Fruit fly (Drosophila melanogaster): ENCODE data around the gene Akap200.

Gene Akap200

dm6 chr2L:8473448-8473847 is 58.0 kb downstream of the Akap200 start (continued):
- TF ChIP-seq nmo (GFP tag; optimal IDR thresholded peaks at IDR 0.05) = peak; percentile 62
- peak; percentile 12; the same call in 1 of the 2 replicates for TF ChIP-seq wor (GFP tag; IDR thresholded peaks at IDR 0.05)
- no peak for TF ChIP-seq Kr (GFP tag; optimal IDR thresholded peaks at IDR 0.05)
- no peak for TF ChIP-seq CG2129 (GFP tag; IDR thresholded peaks at IDR 0.05; ENCODE audit: partially characterized antibody)
- peak; percentile 23 for TF ChIP-seq tin (GFP tag; optimal IDR thresholded peaks at IDR 0.05)
- no peak; the same call in 1 of the 2 replicates for TF ChIP-seq gsb (GFP tag; IDR thresholded peaks at IDR 0.05)
- no peak for TF ChIP-seq CG6765 (GFP tag; optimal IDR thresholded peaks at IDR 0.05)
- TF ChIP-seq CG15601 (tag; optimal IDR thresholded peaks at IDR 0.05) = peak; percentile 22
- TF ChIP-seq NC2β (GFP tag; optimal IDR thresholded peaks at IDR 0.05) = no peak
- TF ChIP-seq Meics (GFP tag; optimal IDR thresholded peaks at IDR 0.05) = peak; percentile 54
- TF ChIP-seq Hand (GFP tag; optimal IDR thresholded peaks at IDR 0.05) = no peak
- TF ChIP-seq CG8290 (GFP tag; optimal IDR thresholded peaks at IDR 0.05) = no peak
- no peak for TF ChIP-seq CG8290 (tag; optimal IDR thresholded peaks at IDR 0.05)
- TF ChIP-seq D19B (GFP tag; optimal IDR thresholded peaks at IDR 0.05) = no peak
- no peak for TF ChIP-seq CG11456 (GFP tag; IDR thresholded peaks at IDR 0.05)
- peak; percentile 50 for TF ChIP-seq ind (GFP tag; optimal IDR thresholded peaks at IDR 0.05)
- TF ChIP-seq CG33213 (GFP tag; optimal IDR thresholded peaks at IDR 0.05) = peak; percentile 13
- TF ChIP-seq Blimp-1 (GFP tag; optimal IDR thresholded peaks at IDR 0.05) = peak; percentile 75
- TF ChIP-seq knrl (GFP tag; IDR thresholded peaks at IDR 0.05; ENCODE audit: partially characterized antibody) = no peak
- peak; percentile 59 for TF ChIP-seq CG18262 (tag; optimal IDR thresholded peaks at IDR 0.05)
- TF ChIP-seq Bteb2 (GFP tag; optimal IDR thresholded peaks at IDR 0.05) = no peak
- no peak for TF ChIP-seq vfl (GFP tag; optimal IDR thresholded peaks at IDR 0.05)
- peak; percentile 59 for TF ChIP-seq slbo (GFP tag; IDR thresholded peaks at IDR 0.05)
- TF ChIP-seq gsb-n (tag; optimal IDR thresholded peaks at IDR 0.05) = peak; percentile 39
- TF ChIP-seq twi (tag; optimal IDR thresholded peaks at IDR 0.05) = no peak
- no peak for TF ChIP-seq CG16813 (GFP tag; IDR thresholded peaks at IDR 0.05; ENCODE audit: partially characterized antibody)
- peak; percentile 47 for TF ChIP-seq CG10267 (tag; optimal IDR thresholded peaks at IDR 0.05)
- peak; percentile 60; the same call in 1 of the 2 replicates for TF ChIP-seq lmd (GFP tag; IDR thresholded peaks at IDR 0.05)
- TF ChIP-seq CG1603 (tag; optimal IDR thresholded peaks at IDR 0.05) = peak; percentile 11
- TF ChIP-seq pros (GFP tag; optimal IDR thresholded peaks at IDR 0.05) = no peak
- peak; percentile 5 for TF ChIP-seq CG12942 (GFP tag; optimal IDR thresholded peaks at IDR 0.05)
- TF ChIP-seq CG5180 (GFP tag; optimal IDR thresholded peaks at IDR 0.05) = peak; percentile 32
- peak; percentile 85 for TF ChIP-seq Ets65A (GFP tag)
- peak; percentile 37 for TF ChIP-seq CG13424 (tag; optimal IDR thresholded peaks at IDR 0.05)
- no peak for TF ChIP-seq CG9437 (GFP tag; optimal IDR thresholded peaks at IDR 0.05)
- TF ChIP-seq sd (tag; optimal IDR thresholded peaks at IDR 0.05) = no peak
- no peak for TF ChIP-seq caup (GFP tag; optimal IDR thresholded peaks at IDR 0.05; ENCODE audit: severe bottlenecking)
- peak; percentile 30; the same call in 1 of the 2 replicates for TF ChIP-seq E2f2 (GFP tag; IDR thresholded peaks at IDR 0.05)
- TF ChIP-seq nau (GFP tag; optimal IDR thresholded peaks at IDR 0.05) = no peak
- TF ChIP-seq dmrt11E (tag; optimal IDR thresholded peaks at IDR 0.05) = peak; percentile 68
- peak; percentile 22 for TF ChIP-seq CG13775 (GFP tag; optimal IDR thresholded peaks at IDR 0.05)
- peak; percentile 53 for TF ChIP-seq Fer3 (tag; optimal IDR thresholded peaks at IDR 0.05)
- TF ChIP-seq CG7928 (GFP tag; optimal IDR thresholded peaks at IDR 0.05) = no peak
- TF ChIP-seq CG4328 (GFP tag; optimal IDR thresholded peaks at IDR 0.05) = no peak
- peak; percentile 61 for TF ChIP-seq CG14667 (GFP tag; IDR thresholded peaks at IDR 0.05)
- no peak for TF ChIP-seq crc (GFP tag; optimal IDR thresholded peaks at IDR 0.05)

Measured in whole organism, embryonic.